Worm (Caenorhabditis elegans) whole organism, L4 larva: Measurements from ENCODE around the gene srv-10.
A peak's percentile ranks its signal among the peaks of the same experiment; 100 is the strongest.

Experiments
- D1046.2 ChIP-seq: fragments of 200-800 bp; sonication (Bioruptor generic); IDR thresholded peaks from 2 replicates; pipeline ENCODE4 v1.3.6; 2022; ENCODE audit warnings: missing genetic modification characterization, missing compliant biosample characterization
- F10B5.3 ChIP-seq: sonication (generic microtip); optimal IDR thresholded peaks from 2 replicates; lab custom pipeline; 2016; ENCODE audit warnings: mild to moderate bottlenecking, missing genetic modification characterization, missing compliant biosample characterization
- F37D6.2 ChIP-seq: sonication (generic microtip); optimal IDR thresholded peaks from 2 replicates; lab custom pipeline; 2016; ENCODE audit warnings: mild to moderate bottlenecking, missing genetic modification characterization, missing compliant biosample characterization
- T26A8.4 ChIP-seq: fragments of 200-800 bp; sonication (Bioruptor generic); IDR thresholded peaks from 2 replicates; pipeline ENCODE4 v1.3.6; 2022; ENCODE audit warnings: missing genetic modification characterization, missing compliant biosample characterization
- Y5F2A.4 ChIP-seq: fragments of 200-800 bp; sonication (Bioruptor generic); optimal IDR thresholded peaks from 2 replicates; lab custom pipeline; 2018; ENCODE audit warnings: mild to moderate bottlenecking, missing genetic modification characterization, missing compliant biosample characterization
- aha-1 ChIP-seq: fragments of 150-350 bp; peaks from one replicate; lab custom pipeline; 2014; ENCODE audit warnings: missing biosample characterization, missing genetic modification characterization
- attf-4 ChIP-seq: sonication (generic microtip); optimal IDR thresholded peaks from 3 replicates; lab custom pipeline; 2017; ENCODE audit warnings: missing biosample characterization, missing genetic modification characterization
- ceh-44 ChIP-seq: fragments of 200-800 bp; sonication (Bioruptor generic); IDR thresholded peaks from 2 replicates; pipeline ENCODE4 v1.3.6; 2022; ENCODE audit warnings: missing genetic modification reagents, missing genetic modification characterization, missing compliant biosample characterization
- ceh-62 ChIP-seq: sonication (generic microtip); optimal IDR thresholded peaks from 2 replicates; lab custom pipeline; 2017; ENCODE audit warnings: missing biosample characterization, missing genetic modification characterization
- ctbp-1 ChIP-seq: fragments of 200-800 bp; sonication (Bioruptor generic); IDR thresholded peaks from 2 replicates; pipeline ENCODE4 v1.3.6; 2022; ENCODE audit warnings: missing genetic modification reagents, missing genetic modification characterization, missing compliant biosample characterization
- daf-16 ChIP-seq, 3 experiments: sonication (generic microtip); optimal IDR thresholded peaks; 2 replicates each; lab custom pipeline; 2016 to 2017; ENCODE audit warnings: missing genetic modification characterization in 3 of 3, missing genetic modification reagents in 3 of 3, mild to moderate bottlenecking in 2 of 3, missing compliant biosample characterization in 2 of 3, missing biosample characterization in 1 of 3, moderate library complexity in 1 of 3
- daf-19 ChIP-seq: fragments of 200-800 bp; sonication (Bioruptor generic); conservative IDR thresholded peaks from 2 replicates; pipeline ENCODE4 v1.3.6; 2022; ENCODE audit warnings: missing genetic modification characterization, missing compliant biosample characterization
- dmd-8 ChIP-seq: fragments of 200-800 bp; sonication (Bioruptor generic); IDR thresholded peaks from 2 replicates; pipeline ENCODE4 v1.3.6; 2022; ENCODE audit warnings: missing genetic modification characterization, missing compliant biosample characterization
- dpl-1 ChIP-seq: fragments of 150-350 bp; optimal IDR thresholded peaks from 2 replicates; lab custom pipeline; 2014; ENCODE audit warnings: missing biosample characterization, missing genetic modification reagents, missing genetic modification characterization
- duxl-1 ChIP-seq: sonication (generic microtip); optimal IDR thresholded peaks from 2 replicates; lab custom pipeline; 2016; ENCODE audit warnings: mild to moderate bottlenecking, missing genetic modification characterization, moderate library complexity, missing compliant biosample characterization; ENCODE audit not compliant: poor library complexity
- dve-1 ChIP-seq: sonication (generic microtip); optimal IDR thresholded peaks from 2 replicates; lab custom pipeline; 2017; ENCODE audit warnings: antibody characterized with exemption, mild to moderate bottlenecking, missing genetic modification characterization, missing compliant biosample characterization; ENCODE audit not compliant: insufficient read depth
- gei-8 ChIP-seq: fragments of 200-800 bp; sonication (Bioruptor generic); optimal IDR thresholded peaks from 2 replicates; lab custom pipeline; 2018; ENCODE audit warnings: mild to moderate bottlenecking, missing genetic modification characterization, missing compliant biosample characterization
- hlh-11 ChIP-seq: fragments of 200-800 bp; sonication (Bioruptor generic); optimal IDR thresholded peaks from 2 replicates; lab custom pipeline; 2018; ENCODE audit warnings: mild to moderate bottlenecking, missing genetic modification characterization, missing compliant biosample characterization
- hlh-30 ChIP-seq: sonication (generic microtip); optimal IDR thresholded peaks from 2 replicates; lab custom pipeline; 2017; ENCODE audit warnings: antibody characterized with exemption, mild to moderate bottlenecking, missing genetic modification characterization, missing compliant biosample characterization; ENCODE audit not compliant: insufficient read depth
- lin-13 ChIP-seq: fragments of 150-350 bp; optimal IDR thresholded peaks from 2 replicates; lab custom pipeline; 2014; ENCODE audit warnings: missing biosample characterization, missing genetic modification reagents, missing genetic modification characterization
- lin-29 ChIP-seq: fragments of 200-800 bp; sonication (Bioruptor generic); IDR thresholded peaks from 2 replicates; pipeline ENCODE4 v1.3.6; 2022; ENCODE audit warnings: missing genetic modification reagents, missing genetic modification characterization, missing compliant biosample characterization
- lir-3 ChIP-seq: sonication (generic microtip); optimal IDR thresholded peaks from 2 replicates; lab custom pipeline; 2016; ENCODE audit warnings: mild to moderate bottlenecking, missing genetic modification characterization, missing compliant biosample characterization
- lsy-2 ChIP-seq, 2 experiments: fragments of 150-350 bp in 1 of 2; sonication (generic microtip) in 1 of 2; optimal IDR thresholded peaks; 2 replicates each; lab custom pipeline; 2014 to 2017; ENCODE audit warnings: missing biosample characterization in 2 of 2, missing genetic modification characterization in 2 of 2
- madf-5 ChIP-seq, 2 experiments: fragments of 200-800 bp; sonication (Bioruptor generic); IDR thresholded peaks; 2 replicates each; pipeline ENCODE4 v1.3.6; 2022; ENCODE audit warnings: missing compliant biosample characterization in 2 of 2, missing genetic modification characterization in 2 of 2
- madf-9 ChIP-seq: fragments of 200-800 bp; sonication (Bioruptor generic); conservative IDR thresholded peaks from 2 replicates; pipeline ENCODE4 v1.3.6; 2022; ENCODE audit warnings: missing genetic modification reagents, missing genetic modification characterization, missing compliant biosample characterization
- mdl-1 ChIP-seq, 2 experiments: fragments of 150-350 bp in 1 of 2; sonication (generic microtip) in 1 of 2; optimal IDR thresholded peaks; 2 replicates each; lab custom pipeline; 2014 to 2017; ENCODE audit warnings: missing biosample characterization in 2 of 2, missing genetic modification characterization in 2 of 2
- mdt-29 ChIP-seq: fragments of 200-800 bp; sonication (Bioruptor generic); IDR thresholded peaks from 2 replicates; pipeline ENCODE4 v1.3.6; 2022; ENCODE audit warnings: missing genetic modification reagents, missing genetic modification characterization, missing compliant biosample characterization
- mep-1 ChIP-seq: fragments of 150-350 bp; sonication (generic microtip); optimal IDR thresholded peaks from 3 replicates; lab custom pipeline; 2014; ENCODE audit warnings: missing biosample characterization, missing genetic modification characterization
- mes-2 ChIP-seq: sonication (generic microtip); optimal IDR thresholded peaks from 2 replicates; lab custom pipeline; 2016; ENCODE audit warnings: missing genotype, mild to moderate bottlenecking, missing genetic modification characterization, missing compliant biosample characterization; ENCODE audit not compliant: poor library complexity, severe bottlenecking
- mxl-3 ChIP-seq: fragments of 200-800 bp; sonication (Bioruptor generic); optimal IDR thresholded peaks from 2 replicates; lab custom pipeline; 2018; ENCODE audit warnings: mild to moderate bottlenecking, missing genetic modification characterization, missing compliant biosample characterization
- nhr-11 ChIP-seq: fragments of 150-350 bp; optimal IDR thresholded peaks from 2 replicates; lab custom pipeline; 2014; ENCODE audit warnings: missing biosample characterization, missing genetic modification characterization
- nhr-111 ChIP-seq: fragments of 200-800 bp; sonication (Bioruptor generic); optimal IDR thresholded peaks from 2 replicates; lab custom pipeline; 2018; ENCODE audit warnings: mild to moderate bottlenecking, missing genetic modification characterization, missing compliant biosample characterization
- nhr-25 ChIP-seq: sonication (generic microtip); optimal IDR thresholded peaks from 2 replicates; lab custom pipeline; 2017; ENCODE audit warnings: missing genetic modification characterization, mild to moderate bottlenecking, missing compliant biosample characterization, antibody characterized with exemption, moderate library complexity, borderline replicate concordance; ENCODE audit not compliant: insufficient read depth
- nhr-41 ChIP-seq: fragments of 200-800 bp; sonication (Bioruptor generic); IDR thresholded peaks from 2 replicates; pipeline ENCODE4 v1.3.6; 2022; ENCODE audit warnings: missing genetic modification reagents, missing genetic modification characterization, missing compliant biosample characterization
- nhr-76 ChIP-seq: fragments of 150-350 bp; optimal IDR thresholded peaks from 2 replicates; lab custom pipeline; 2014; ENCODE audit warnings: missing biosample characterization, missing genetic modification characterization
- nhr-77 ChIP-seq: fragments of 150-350 bp; optimal IDR thresholded peaks from 2 replicates; lab custom pipeline; 2014; ENCODE audit warnings: missing biosample characterization, missing genetic modification characterization
- pha-4 ChIP-seq, 2 experiments: fragments of 150-350 bp in 1 of 2; fragments of 200-800 bp in 1 of 2; sonication (Bioruptor generic) in 1 of 2; IDR thresholded peaks in 1 of 2; optimal IDR thresholded peaks in 1 of 2; 2 replicates each; pipeline versions ENCODE4 v1.3.6 to Lab custom; 2014 to 2022; ENCODE audit warnings: missing genetic modification characterization in 2 of 2, missing genetic modification reagents in 2 of 2, missing biosample characterization in 1 of 2, missing compliant biosample characterization in 1 of 2
- rbr-2 ChIP-seq: sonication (generic microtip); optimal IDR thresholded peaks from 2 replicates; lab custom pipeline; 2016; ENCODE audit warnings: missing genotype, missing genetic modification characterization, missing compliant biosample characterization
- saeg-2 ChIP-seq: fragments of 200-800 bp; sonication (Bioruptor generic); IDR thresholded peaks from 2 replicates; pipeline ENCODE4 v1.3.6; 2022; ENCODE audit warnings: missing genetic modification reagents, missing genetic modification characterization, missing compliant biosample characterization
- sdz-12 ChIP-seq: fragments of 200-800 bp; sonication (Bioruptor generic); optimal IDR thresholded peaks from 2 replicates; lab custom pipeline; 2018; ENCODE audit warnings: mild to moderate bottlenecking, missing genetic modification characterization, missing compliant biosample characterization
- spr-1 ChIP-seq: sonication (generic microtip); optimal IDR thresholded peaks from 2 replicates; lab custom pipeline; 2016; ENCODE audit warnings: mild to moderate bottlenecking, missing genetic modification characterization, missing compliant biosample characterization
- spr-3 ChIP-seq: fragments of 200-800 bp; sonication (Bioruptor generic); optimal IDR thresholded peaks from 2 replicates; lab custom pipeline; 2018; ENCODE audit warnings: mild to moderate bottlenecking, missing genetic modification characterization, missing compliant biosample characterization
- tag-97 ChIP-seq: fragments of 200-800 bp; sonication (Bioruptor generic); IDR thresholded peaks from 2 replicates; pipeline ENCODE4 v1.3.6; 2022; ENCODE audit warnings: missing genetic modification characterization, missing compliant biosample characterization
- tra-1 ChIP-seq: fragments of 200-800 bp; sonication (Bioruptor generic); IDR thresholded peaks from 2 replicates; pipeline ENCODE4 v1.3.6; 2022; ENCODE audit warnings: missing genetic modification reagents, missing genetic modification characterization, missing compliant biosample characterization
- unc-130 ChIP-seq: sonication (generic microtip); optimal IDR thresholded peaks from 2 replicates; lab custom pipeline; 2016; ENCODE audit warnings: missing genetic modification reagents, missing genetic modification characterization, missing compliant biosample characterization
- zfp-3 ChIP-seq: fragments of 200-800 bp; sonication (Bioruptor generic); conservative IDR thresholded peaks from 2 replicates; pipeline ENCODE4 v1.3.6; 2022; ENCODE audit warnings: missing genetic modification reagents, missing genetic modification characterization, missing compliant biosample characterization
- ztf-11 ChIP-seq: fragments of 150-350 bp; optimal IDR thresholded peaks from 2 replicates; lab custom pipeline; 2014; ENCODE audit warnings: missing biosample characterization, missing genetic modification characterization

The srv-10 gene

ce11 chrV:13468190-13468765 lies 44.6 kb downstream of the srv-10 start, which contains the start of the genes F25H9.6 and F25H9.7:
Gene F25H9.6, minus strand, starts transcription at chrV:13468361.
Gene F25H9.7, plus strand, starts transcription at chrV:13468376.
- peak; percentile 91 for TF ChIP-seq aha-1
- TF ChIP-seq hlh-11 (tag; lab: Kevin White, UChicago), result peak; percentile 66
- peak; percentile 70 for TF ChIP-seq F37D6.2 (tag; lab: Kevin White, UChicago)
- no peak for TF ChIP-seq Y5F2A.4 (GFP tag; lab: Kevin White, UChicago)
- TF ChIP-seq sdz-12 (GFP tag; lab: Kevin White, UChicago), result peak; percentile 93
- no peak for TF ChIP-seq attf-4 (tag; lab: Kevin White, UChicago)
- 0 out of 2 replicates have a peak, but pooled peaks have one; percentile 33 for TF ChIP-seq daf-19 (GFP tag; lab: Robert Waterston, UW)
- TF ChIP-seq mep-1, result peak; percentile 65
- TF ChIP-seq F10B5.3 (tag; lab: Kevin White, UChicago), result peak; percentile 44
- TF ChIP-seq dve-1, result peak; percentile 81
- TF ChIP-seq mdl-1 (tag; optimal IDR thresholded peaks at IDR 0.05; lab: Kevin White, UChicago), result peak; percentile 72 to 91
- peak; percentile 71 for TF ChIP-seq mxl-3 (GFP tag; lab: Kevin White, UChicago)
- peak; percentile 69; the same call in 1 of the 2 replicates for TF ChIP-seq mdt-29 (GFP tag; lab: Robert Waterston, UW)
- no peak for TF ChIP-seq ztf-11
- TF ChIP-seq nhr-77, result peak; percentile 58
- TF ChIP-seq dpl-1 (GFP tag; lab: Kevin White, UChicago), result peak; percentile 77
- TF ChIP-seq zfp-3, result peak; percentile 62; the same call in 1 of the 2 replicates
- TF ChIP-seq spr-1 (tag; lab: Kevin White, UChicago), result peak; percentile 59
- TF ChIP-seq madf-5 (GFP tag; IDR thresholded peaks at IDR 0.05; lab: Robert Waterston, UW), result peak in 1 of 2 experiments; percentile 40; a peak in 1 of 4 replicates
- peak; percentile 43 to 86 for TF ChIP-seq daf-16 (GFP tag; optimal IDR thresholded peaks at IDR 0.05; lab: Kevin White, UChicago)
- peak; percentile 29 for TF ChIP-seq daf-16 (tag; optimal IDR thresholded peaks at IDR 0.05; lab: Kevin White, UChicago)
- peak; percentile 45 for TF ChIP-seq nhr-111 (GFP tag; lab: Kevin White, UChicago)
- TF ChIP-seq lsy-2 (tag; optimal IDR thresholded peaks at IDR 0.05; lab: Kevin White, UChicago), result peak in 1 of 2 experiments; percentile 90
- peak; percentile 63; the same call in 1 of the 2 replicates for TF ChIP-seq ceh-44 (GFP tag; lab: Robert Waterston, UW)
- TF ChIP-seq T26A8.4, result peak; percentile 84
- TF ChIP-seq hlh-30 (tag; lab: Kevin White, UChicago), result peak; percentile 91
- no peak for TF ChIP-seq lin-29 (GFP tag; lab: Robert Waterston, UW)
- peak; percentile 88 for TF ChIP-seq duxl-1 (tag; lab: Kevin White, UChicago)
- no peak for TF ChIP-seq saeg-2 (GFP tag; lab: Robert Waterston, UW)
- TF ChIP-seq rbr-2, result peak; percentile 81
- no peak for TF ChIP-seq nhr-25 (tag; lab: Kevin White, UChicago)
- no peak for TF ChIP-seq nhr-41 (GFP tag; lab: Robert Waterston, UW)
- TF ChIP-seq pha-4 (GFP tag; IDR thresholded peaks at IDR 0.05; lab: Robert Waterston, UW), result peak; percentile 36; the same call in 1 of the 2 replicates
- TF ChIP-seq pha-4 (tag; optimal IDR thresholded peaks at IDR 0.05; lab: Kevin White, UChicago), result no peak
- TF ChIP-seq tag-97 (GFP tag; lab: Robert Waterston, UW), result peak; percentile 90; the same call in 1 of the 2 replicates
- 0 out of 2 replicates have a peak, but pooled peaks have one; percentile 12 for TF ChIP-seq dmd-8 (GFP tag; lab: Robert Waterston, UW)
- TF ChIP-seq nhr-11 (tag; lab: Kevin White, UChicago), result peak; percentile 54
- TF ChIP-seq D1046.2 (GFP tag; lab: Robert Waterston, UW), result peak; percentile 78; the same call in 1 of the 2 replicates
- peak; percentile 79; the same call in 1 of the 2 replicates for TF ChIP-seq tra-1 (GFP tag; lab: Robert Waterston, UW)
- peak; percentile 97 for TF ChIP-seq unc-130 (GFP tag; lab: Kevin White, UChicago)
- peak; percentile 53 for TF ChIP-seq spr-3
- TF ChIP-seq madf-9 (GFP tag; lab: Robert Waterston, UW), result peak; percentile 93
- no peak for TF ChIP-seq nhr-76 (tag; lab: Kevin White, UChicago)
- peak; percentile 100 for TF ChIP-seq mes-2 (tag; lab: Kevin White, UChicago)
- TF ChIP-seq ctbp-1 (GFP tag; lab: Robert Waterston, UW), result no peak
- TF ChIP-seq lir-3 (tag; lab: Kevin White, UChicago), result peak; percentile 1
- TF ChIP-seq lin-13, result peak; percentile 66
- no peak for TF ChIP-seq ceh-62
- TF ChIP-seq gei-8 (GFP tag; lab: Kevin White, UChicago), result peak; percentile 45
